Fruit fly (Drosophila melanogaster) whole organism, embryonic: ENCODE results near the gene CG42583.

Source experiments
- CG2678 ChIP-seq: fragments of 200-800 bp; sonication (Bioruptor generic); optimal IDR thresholded peaks from 3 replicates; lab custom pipeline; 2019; ENCODE audit warnings: missing biosample characterization, mild to moderate bottlenecking, missing genetic modification characterization, moderate library complexity
- CG6689 ChIP-seq: fragments of 200-800 bp; sonication (Bioruptor generic); IDR thresholded peaks from 2 replicates; pipeline ENCODE4 v1.3.6; 2022; ENCODE audit warnings: missing biosample characterization, missing genetic modification characterization
- CG6854 ChIP-seq: fragments of 200-800 bp; sonication (Bioruptor generic); optimal IDR thresholded peaks from 3 replicates; lab custom pipeline; 2017; ENCODE audit warnings: missing biosample characterization, mild to moderate bottlenecking, missing genetic modification characterization
- MBD-R2 ChIP-seq: fragments of 200-800 bp; sonication (Bioruptor generic); IDR thresholded peaks from 2 replicates; pipeline ENCODE4 v1.3.6; 2022; ENCODE audit warnings: missing biosample characterization, missing genetic modification characterization
- PHDP ChIP-seq: fragments of 200-800 bp; sonication (Bioruptor generic); optimal IDR thresholded peaks from 3 replicates; lab custom pipeline; 2018; ENCODE audit warnings: missing biosample characterization, mild to moderate bottlenecking, missing genetic modification characterization, moderate library complexity
- Poxn ChIP-seq: fragments of 200-800 bp; sonication (Bioruptor generic); IDR thresholded peaks from 2 replicates; pipeline ENCODE4 v1.3.6; 2022; ENCODE audit warnings: missing biosample characterization, missing genetic modification characterization
- ato ChIP-seq: fragments of 200-800 bp; sonication (Bioruptor generic); IDR thresholded peaks from 2 replicates; pipeline ENCODE4 v1.3.6; 2022; ENCODE audit warnings: missing biosample characterization, missing genetic modification characterization; ENCODE audit not compliant: partially characterized antibody
- fru ChIP-seq: fragments of >200 bp; optimal IDR thresholded peaks from 2 replicates; lab custom pipeline; 2017
- luna ChIP-seq: fragments of 200-800 bp; sonication (Bioruptor generic); optimal IDR thresholded peaks from 2 replicates; lab custom pipeline; 2016; ENCODE audit warnings: missing biosample characterization, missing genetic modification characterization
- psq ChIP-seq: fragments of 200-800 bp; sonication (Bioruptor generic); optimal IDR thresholded peaks from 2 replicates; lab custom pipeline; 2017; ENCODE audit warnings: missing biosample characterization, missing genetic modification characterization
- sob ChIP-seq: fragments of 200-800 bp; sonication (Bioruptor generic); IDR thresholded peaks from 2 replicates; pipeline ENCODE4 v1.3.6; 2022; ENCODE audit warnings: missing biosample characterization, missing genetic modification characterization
- toy ChIP-seq: fragments of 200-800 bp; sonication (Bioruptor generic); IDR thresholded peaks from 2 replicates; pipeline ENCODE4 v1.3.6; 2022; ENCODE audit warnings: missing biosample characterization, missing genetic modification characterization
- vvl ChIP-seq: fragments of 200-800 bp; sonication (Bioruptor generic); IDR thresholded peaks from 2 replicates; pipeline ENCODE4 v1.3.6; 2022; ENCODE audit warnings: missing biosample characterization, missing genetic modification characterization

DNA sequence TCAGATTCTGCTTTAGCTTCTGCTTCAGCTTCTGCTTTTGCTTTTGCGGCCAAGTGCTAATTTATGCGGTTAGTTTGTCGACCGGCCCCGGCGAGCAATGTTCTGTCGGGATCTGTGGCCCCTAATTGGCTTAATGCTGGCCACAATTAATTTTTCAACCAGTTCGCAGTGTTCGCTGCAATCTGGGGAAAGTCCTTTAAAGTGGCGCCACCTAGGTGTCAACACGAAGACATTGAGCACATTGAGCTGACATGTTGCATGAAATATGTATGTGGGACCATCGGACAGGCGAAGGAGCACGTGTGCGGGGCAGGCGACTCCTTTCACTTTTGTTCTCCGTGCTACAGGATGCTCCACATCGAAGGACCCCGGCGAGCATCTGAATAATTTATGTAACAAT lies 34.6 kb upstream of the CG42583 start:
- no peak for TF ChIP-seq CG6689 (GFP tag; lab: Robert Waterston, UW)
- no peak for TF ChIP-seq ato (GFP tag; lab: Robert Waterston, UW)
- no peak for TF ChIP-seq Poxn (GFP tag; lab: Robert Waterston, UW)
- no peak for TF ChIP-seq psq (GFP tag; lab: Kevin White, UChicago)
- TF ChIP-seq vvl (GFP tag; lab: Robert Waterston, UW), result no peak
- TF ChIP-seq fru, result no peak
- no peak for TF ChIP-seq sob (GFP tag; lab: Robert Waterston, UW)
- TF ChIP-seq MBD-R2 (GFP tag; lab: Robert Waterston, UW), result no peak
- no peak for TF ChIP-seq CG6854 (GFP tag; lab: Kevin White, UChicago)
- TF ChIP-seq luna (GFP tag; lab: Kevin White, UChicago), result no peak
- TF ChIP-seq CG2678 (tag; lab: Kevin White, UChicago), result no peak
- TF ChIP-seq PHDP, result no peak
- TF ChIP-seq toy, result no peak
